Worm (Caenorhabditis elegans) whole organism, young adult: Measurements from ENCODE around the gene T04C10.3.

ENCODE experiments used
- B0035.1 ChIP-seq: sonication (generic microtip); optimal IDR thresholded peaks from 2 replicates; lab custom pipeline; 2016; ENCODE audit warnings: missing genetic modification characterization, mild to moderate bottlenecking, missing compliant biosample characterization, missing genotype, missing genetic modification reagents
- F10E7.11 ChIP-seq: sonication (generic microtip); optimal IDR thresholded peaks from 2 replicates; lab custom pipeline; 2017; ENCODE audit warnings: mild to moderate bottlenecking, missing genetic modification characterization, moderate library complexity, missing compliant biosample characterization
- F22D6.2 ChIP-seq: sonication (generic microtip); optimal IDR thresholded peaks from 2 replicates; lab custom pipeline; 2016; ENCODE audit warnings: mild to moderate bottlenecking, missing genetic modification characterization, missing compliant biosample characterization
- F52B5.7 ChIP-seq: sonication (generic microtip); optimal IDR thresholded peaks from 2 replicates; lab custom pipeline; 2016; ENCODE audit warnings: mild to moderate bottlenecking, missing genetic modification characterization, missing compliant biosample characterization
- K11D2.4 ChIP-seq: fragments of 200-800 bp; sonication (Bioruptor generic); IDR thresholded peaks from 2 replicates; pipeline ENCODE4 v1.3.6; 2022; ENCODE audit warnings: missing genetic modification reagents, missing genetic modification characterization, missing compliant biosample characterization
- Y56A3A.18 ChIP-seq: fragments of 200-800 bp; sonication (Bioruptor generic); IDR thresholded peaks from 2 replicates; pipeline ENCODE4 v1.3.6; 2022; ENCODE audit warnings: missing genetic modification reagents, missing genetic modification characterization, missing compliant biosample characterization
- Y79H2A.3 ChIP-seq: fragments of 200-800 bp; sonication (Bioruptor generic); conservative IDR thresholded peaks from 2 replicates; pipeline ENCODE4 v1.3.6; 2022; ENCODE audit warnings: missing genetic modification reagents, missing genetic modification characterization, missing compliant biosample characterization
- Y95B8A.8 ChIP-seq: fragments of 200-800 bp; sonication (Bioruptor generic); IDR thresholded peaks from 2 replicates; pipeline ENCODE4 v1.3.6; 2022; ENCODE audit warnings: missing genetic modification reagents, missing genetic modification characterization, missing compliant biosample characterization
- ZK185.1 ChIP-seq: sonication (generic microtip); optimal IDR thresholded peaks from 2 replicates; lab custom pipeline; 2016; ENCODE audit warnings: mild to moderate bottlenecking, missing genetic modification characterization, missing compliant biosample characterization; ENCODE audit not compliant: poor library complexity, severe bottlenecking
- ama-1 ChIP-seq, 3 experiments: fragments of 150-350 bp in 1 of 3; sonication (generic microtip) in 2 of 3; optimal IDR thresholded peaks; 2 replicates each; lab custom pipeline; 2014 to 2018; ENCODE audit warnings: missing biosample characterization in 2 of 3, missing genetic modification characterization in 2 of 3, missing genetic modification reagents in 2 of 3
- aptf-2 ChIP-seq: fragments of 200-800 bp; sonication (Bioruptor generic); conservative IDR thresholded peaks from 2 replicates; pipeline ENCODE4 v1.3.6; 2022; ENCODE audit warnings: missing genetic modification reagents, missing genetic modification characterization, missing compliant biosample characterization
- athp-1 ChIP-seq: sonication (generic microtip); optimal IDR thresholded peaks from 2 replicates; lab custom pipeline; 2017; ENCODE audit warnings: mild to moderate bottlenecking, missing genetic modification characterization, missing compliant biosample characterization
- attf-3 ChIP-seq: fragments of 200-800 bp; sonication (Bioruptor generic); conservative IDR thresholded peaks from 2 replicates; pipeline ENCODE4 v1.3.6; 2022; ENCODE audit warnings: missing genetic modification reagents, missing genetic modification characterization, missing compliant biosample characterization
- attf-5 ChIP-seq: fragments of 200-800 bp; sonication (Bioruptor generic); optimal IDR thresholded peaks from 2 replicates; lab custom pipeline; 2018; ENCODE audit warnings: mild to moderate bottlenecking, missing genetic modification characterization, missing compliant biosample characterization
- attf-6 ChIP-seq: fragments of 200-800 bp; sonication (Bioruptor generic); IDR thresholded peaks from 2 replicates; pipeline ENCODE4 v1.3.6; 2022; ENCODE audit warnings: missing genetic modification reagents, missing genetic modification characterization, missing compliant biosample characterization
- bed-2 ChIP-seq: fragments of 200-800 bp; sonication (Bioruptor generic); IDR thresholded peaks from 2 replicates; pipeline ENCODE4 v1.3.6; 2022; ENCODE audit warnings: missing genetic modification reagents, missing genetic modification characterization, missing compliant biosample characterization
- cebp-2 ChIP-seq: fragments of 200-800 bp; sonication (Bioruptor generic); IDR thresholded peaks from 2 replicates; pipeline ENCODE4 v1.3.6; 2022; ENCODE audit warnings: missing genetic modification characterization, missing compliant biosample characterization
- ceh-79 ChIP-seq: sonication (generic microtip); optimal IDR thresholded peaks from 2 replicates; lab custom pipeline; 2017; ENCODE audit warnings: mild to moderate bottlenecking, missing genetic modification characterization, missing compliant biosample characterization
- ceh-91 ChIP-seq: fragments of 200-800 bp; sonication (Bioruptor generic); IDR thresholded peaks from 2 replicates; pipeline ENCODE4 v1.3.6; 2022; ENCODE audit warnings: missing genetic modification reagents, missing genetic modification characterization, missing compliant biosample characterization
- dpff-1 ChIP-seq: sonication (generic microtip); optimal IDR thresholded peaks from 2 replicates; lab custom pipeline; 2017; ENCODE audit warnings: mild to moderate bottlenecking, missing genetic modification characterization, missing compliant biosample characterization
- efl-1 ChIP-seq: fragments of 150-350 bp; optimal IDR thresholded peaks from 2 replicates; lab custom pipeline; 2014; ENCODE audit warnings: missing biosample characterization, missing genetic modification reagents, missing genetic modification characterization
- egl-18 ChIP-seq: fragments of 200-800 bp; sonication (Bioruptor generic); IDR thresholded peaks from 2 replicates; pipeline ENCODE4 v1.3.6; 2022; ENCODE audit warnings: missing genetic modification reagents, missing genetic modification characterization, missing compliant biosample characterization
- egl-44 ChIP-seq: fragments of 200-800 bp; sonication (Bioruptor generic); IDR thresholded peaks from 2 replicates; pipeline ENCODE4 v1.3.6; 2022; ENCODE audit warnings: missing genetic modification reagents, missing genetic modification characterization, missing compliant biosample characterization
- him-1 ChIP-seq: sonication (generic microtip); optimal IDR thresholded peaks from 2 replicates; lab custom pipeline; 2016; ENCODE audit warnings: missing genotype, missing genetic modification reagents, missing genetic modification characterization, missing compliant biosample characterization
- hmg-20 ChIP-seq: fragments of 200-800 bp; sonication (Bioruptor generic); IDR thresholded peaks from 2 replicates; pipeline ENCODE4 v1.3.6; 2022; ENCODE audit warnings: missing genetic modification reagents, missing genetic modification characterization, missing compliant biosample characterization
- let-526 ChIP-seq: fragments of 200-800 bp; sonication (Bioruptor generic); IDR thresholded peaks from 2 replicates; pipeline ENCODE4 v1.3.6; 2022; ENCODE audit warnings: missing genetic modification reagents, missing genetic modification characterization, missing compliant biosample characterization
- let-607 ChIP-seq, 2 experiments: fragments of 200-800 bp in 1 of 2; sonication (Bioruptor generic) in 1 of 2; sonication (generic microtip) in 1 of 2; optimal IDR thresholded peaks; 2 replicates each; lab custom pipeline; 2016 to 2018; ENCODE audit warnings: mild to moderate bottlenecking in 2 of 2, missing compliant biosample characterization in 2 of 2, missing genetic modification characterization in 2 of 2, moderate library complexity in 2 of 2, missing genotype in 1 of 2
- lin-26 ChIP-seq: fragments of 200-800 bp; sonication (Bioruptor generic); IDR thresholded peaks from 2 replicates; pipeline ENCODE4 v1.3.6; 2022; ENCODE audit warnings: missing genetic modification reagents, missing genetic modification characterization, missing compliant biosample characterization
- lin-35 ChIP-seq, 3 experiments: fragments of 150-350 bp in 2 of 3; sonication (generic microtip) in 1 of 3; optimal IDR thresholded peaks; 2 replicates each; lab custom pipeline; 2014 to 2018; ENCODE audit warnings: missing biosample characterization in 3 of 3, missing genetic modification characterization in 3 of 3, missing genetic modification reagents in 3 of 3
- lin-54 ChIP-seq: fragments of 200-800 bp; sonication (Bioruptor generic); optimal IDR thresholded peaks from 2 replicates; lab custom pipeline; 2018; ENCODE audit warnings: mild to moderate bottlenecking, missing genetic modification characterization, missing compliant biosample characterization
- lir-1 ChIP-seq: fragments of 200-800 bp; sonication (Bioruptor generic); conservative IDR thresholded peaks from 2 replicates; pipeline ENCODE4 v1.3.6; 2022; ENCODE audit warnings: missing genetic modification reagents, missing genetic modification characterization, missing compliant biosample characterization
- mcd-1 ChIP-seq: fragments of 200-800 bp; sonication (Bioruptor generic); IDR thresholded peaks from 2 replicates; pipeline ENCODE4 v1.3.6; 2022; ENCODE audit warnings: missing genetic modification reagents, missing genetic modification characterization, missing compliant biosample characterization
- nhr-179 ChIP-seq: sonication (generic microtip); optimal IDR thresholded peaks from 2 replicates; lab custom pipeline; 2016; ENCODE audit warnings: mild to moderate bottlenecking, missing genetic modification characterization, missing compliant biosample characterization
- pbrm-1 ChIP-seq: fragments of 200-800 bp; sonication (Bioruptor generic); IDR thresholded peaks from 2 replicates; pipeline ENCODE4 v1.3.6; 2022; ENCODE audit warnings: missing genetic modification reagents, missing genetic modification characterization, missing compliant biosample characterization
- rpc-1 ChIP-seq, 2 experiments: fragments of 150-350 bp in 1 of 2; sonication (generic microtip) in 1 of 2; optimal IDR thresholded peaks; 2 replicates each; lab custom pipeline; 2014 to 2018; ENCODE audit warnings: missing biosample characterization in 1 of 2, missing genetic modification characterization in 1 of 2, missing genetic modification reagents in 1 of 2, missing genotype in 1 of 2
- snpc-1.3 ChIP-seq: sonication (generic microtip); optimal IDR thresholded peaks from 2 replicates; lab custom pipeline; 2017; ENCODE audit warnings: missing genetic modification characterization, mild to moderate bottlenecking, missing compliant biosample characterization, antibody characterized with exemption, moderate library complexity, missing genotype, missing genetic modification reagents; ENCODE audit not compliant: insufficient read depth
- tbx-9 ChIP-seq: sonication (generic microtip); optimal IDR thresholded peaks from 2 replicates; lab custom pipeline; 2016; ENCODE audit warnings: borderline replicate concordance, missing genetic modification characterization, inconsistent platforms, missing compliant biosample characterization
- tlf-1 ChIP-seq: fragments of 200-800 bp; sonication (Bioruptor generic); optimal IDR thresholded peaks from 2 replicates; lab custom pipeline; 2018; ENCODE audit warnings: mild to moderate bottlenecking, missing genetic modification characterization, missing compliant biosample characterization
- unc-130 ChIP-seq: sonication (generic microtip); optimal IDR thresholded peaks from 2 replicates; lab custom pipeline; 2016; ENCODE audit warnings: missing genetic modification reagents, missing genetic modification characterization, missing compliant biosample characterization
- zim-3 ChIP-seq: sonication (generic microtip); optimal IDR thresholded peaks from 2 replicates; lab custom pipeline; 2017; ENCODE audit warnings: mild to moderate bottlenecking, missing genetic modification characterization, moderate library complexity, missing compliant biosample characterization
- ztf-18 ChIP-seq: sonication (generic microtip); optimal IDR thresholded peaks from 2 replicates; lab custom pipeline; 2016; ENCODE audit warnings: missing genotype, mild to moderate bottlenecking, missing genetic modification characterization, missing compliant biosample characterization
- ztf-3 ChIP-seq: fragments of 200-800 bp; sonication (Bioruptor generic); optimal IDR thresholded peaks from 2 replicates; lab custom pipeline; 2018; ENCODE audit warnings: mild to moderate bottlenecking, missing genetic modification characterization, missing compliant biosample characterization
- ztf-6 ChIP-seq: fragments of 200-800 bp; sonication (Bioruptor generic); IDR thresholded peaks from 2 replicates; pipeline ENCODE4 v1.3.6; 2022; ENCODE audit warnings: missing genetic modification reagents, missing genetic modification characterization, missing compliant biosample characterization

Gene T04C10.3

ce11 chrX:14794170-14794569 is 18.0 kb upstream of the T04C10.3 start (continued):
- TF ChIP-seq zim-3 (no peak), lin-35 (GFP tag; optimal IDR thresholded peaks at IDR 0.05; lab: Kevin White, UChicago) (no peak), attf-3 (GFP tag; lab: Robert Waterston, UW) (no peak)

- TF ChIP-seq ceh-91 (GFP tag; lab: Robert Waterston, UW) (no peak), ztf-6 (GFP tag; lab: Robert Waterston, UW) (no peak), aptf-2 (no peak), rpc-1 (optimal IDR thresholded peaks at IDR 0.05; lab: Kevin White, UChicago) (no peak), rpc-1 (tag; optimal IDR thresholded peaks at IDR 0.05; lab: Kevin White, UChicago) (no peak), him-1 (tag; lab: Kevin White, UChicago) (no peak), Y79H2A.3 (GFP tag; lab: Robert Waterston, UW) (no peak)
- TF ChIP-seq, all 124 proteins: peak for 0
These were observed 14.8 kb upstream of the T04C10.3 start for ce11 chrX:14797405-14797804.

- peak; percentile 50; the same call in 1 of the 2 replicates for TF ChIP-seq attf-6
- 0 out of 2 replicates have a peak, but pooled peaks have one; percentile 42 for TF ChIP-seq Y79H2A.3 (GFP tag; lab: Robert Waterston, UW)
- TF ChIP-seq ztf-6 (GFP tag; lab: Robert Waterston, UW): no peak
- no peak; the same call in 1 of the 2 replicates for TF ChIP-seq lir-1 (GFP tag; lab: Robert Waterston, UW)
- TF ChIP-seq B0035.1 (tag; lab: Kevin White, UChicago): peak; percentile 31
- peak; percentile 15 for TF ChIP-seq F22D6.2 (tag; lab: Kevin White, UChicago)
- no peak for TF ChIP-seq ama-1 (optimal IDR thresholded peaks at IDR 0.05; lab: Kevin White, UChicago)
- TF ChIP-seq ama-1 (GFP tag; optimal IDR thresholded peaks at IDR 0.05; lab: Kevin White, UChicago): peak; percentile 34 to 64
- TF ChIP-seq mcd-1: no peak; the same call in 1 of the 2 replicates
- TF ChIP-seq let-607 (tag; optimal IDR thresholded peaks at IDR 0.05; lab: Kevin White, UChicago): peak in 1 of 2 experiments; percentile 59
- peak; percentile 76 for TF ChIP-seq snpc-1.3 (tag; lab: Kevin White, UChicago)
- TF ChIP-seq K11D2.4: no peak
- no peak; the same call in 1 of the 2 replicates for TF ChIP-seq Y56A3A.18 (GFP tag; lab: Robert Waterston, UW)
- peak; percentile 65 for TF ChIP-seq attf-5 (GFP tag; lab: Kevin White, UChicago)
- TF ChIP-seq Y95B8A.8 (GFP tag; lab: Robert Waterston, UW): no peak
- peak in 1 of 3 experiments; percentile 32 for TF ChIP-seq lin-35 (GFP tag; optimal IDR thresholded peaks at IDR 0.05; lab: Kevin White, UChicago)
- TF ChIP-seq aptf-2: 0 out of 2 replicates have a peak, but pooled peaks have one; percentile 42
- TF ChIP-seq nhr-179: peak; percentile 19
- TF ChIP-seq cebp-2 (GFP tag; lab: Robert Waterston, UW): 0 out of 2 replicates have a peak, but pooled peaks have one; percentile 81
- TF ChIP-seq egl-44 (GFP tag; lab: Robert Waterston, UW): no peak; the same call in 1 of the 2 replicates
- TF ChIP-seq ceh-79 (tag; lab: Kevin White, UChicago): no peak
- TF ChIP-seq dpff-1 (tag; lab: Kevin White, UChicago): no peak
- peak; percentile 74 for TF ChIP-seq F52B5.7 (tag; lab: Kevin White, UChicago)
- TF ChIP-seq bed-2 (GFP tag; lab: Robert Waterston, UW): no peak
- peak; percentile 37 for TF ChIP-seq F10E7.11 (tag; lab: Kevin White, UChicago)
- peak; percentile 95; the same call in 1 of the 2 replicates for TF ChIP-seq lin-26 (GFP tag; lab: Robert Waterston, UW)
- TF ChIP-seq athp-1 (tag; lab: Kevin White, UChicago): peak; percentile 8
- TF ChIP-seq egl-18: no peak
- TF ChIP-seq lin-54 (GFP tag; lab: Kevin White, UChicago): no peak
- TF ChIP-seq tlf-1: no peak
- peak; percentile 67 for TF ChIP-seq ztf-18 (tag; lab: Kevin White, UChicago)
- no peak for TF ChIP-seq tbx-9 (tag; lab: Kevin White, UChicago)
- peak; percentile 77 for TF ChIP-seq ZK185.1
- peak; percentile 80 for TF ChIP-seq hmg-20
- peak; percentile 37 for TF ChIP-seq ztf-3 (GFP tag; lab: Kevin White, UChicago)
- TF ChIP-seq unc-130 (GFP tag; lab: Kevin White, UChicago): no peak
- TF ChIP-seq pbrm-1: peak; percentile 77
- no peak for TF ChIP-seq efl-1 (GFP tag; lab: Kevin White, UChicago)
- no peak for TF ChIP-seq let-526
These were observed 7.5 kb upstream of the T04C10.3 start for ce11 chrX:14804706-14805105.
